Worm (Caenorhabditis elegans) whole organism, late embryonic: ENCODE data around the gene spp-30.

Experiments
- C38D4.7 ChIP-seq: fragments of 200-800 bp; sonication (Bioruptor generic); optimal IDR thresholded peaks from 2 replicates; lab custom pipeline; 2018; ENCODE audit warnings: mild to moderate bottlenecking, missing genetic modification characterization, moderate library complexity, missing compliant biosample characterization
- K02D7.2 ChIP-seq: sonication (generic microtip); optimal IDR thresholded peaks from 2 replicates; lab custom pipeline; 2017; ENCODE audit warnings: mild to moderate bottlenecking, missing genetic modification characterization, missing compliant biosample characterization
- T23F11.4 ChIP-seq: fragments of 200-800 bp; sonication (Bioruptor generic); optimal IDR thresholded peaks from 2 replicates; lab custom pipeline; 2018; ENCODE audit warnings: mild to moderate bottlenecking, missing genetic modification characterization, missing compliant biosample characterization
- Y22D7AL.16 ChIP-seq: sonication (generic microtip); optimal IDR thresholded peaks from 2 replicates; lab custom pipeline; 2016; ENCODE audit warnings: missing genetic modification characterization, missing compliant biosample characterization
- ceh-14 ChIP-seq: sonication (generic microtip); optimal IDR thresholded peaks from 2 replicates; lab custom pipeline; 2016; ENCODE audit warnings: missing genotype, missing genetic modification characterization, missing compliant biosample characterization
- ceh-18 ChIP-seq: sonication (generic microtip); optimal IDR thresholded peaks from 2 replicates; lab custom pipeline; 2016; ENCODE audit warnings: missing genetic modification characterization, missing compliant biosample characterization
- ceh-19 ChIP-seq: fragments of 200-800 bp; sonication (Bioruptor generic); optimal IDR thresholded peaks from 2 replicates; lab custom pipeline; 2018; ENCODE audit warnings: mild to moderate bottlenecking, missing genetic modification characterization, missing compliant biosample characterization
- ceh-2 ChIP-seq: sonication (generic microtip); optimal IDR thresholded peaks from 2 replicates; lab custom pipeline; 2016; ENCODE audit warnings: missing genotype, missing genetic modification characterization, missing compliant biosample characterization
- ceh-22 ChIP-seq: sonication (generic microtip); optimal IDR thresholded peaks from 2 replicates; lab custom pipeline; 2017; ENCODE audit warnings: missing biosample characterization, missing genetic modification characterization
- ceh-24 ChIP-seq: sonication (generic microtip); optimal IDR thresholded peaks from 2 replicates; lab custom pipeline; 2016; ENCODE audit warnings: mild to moderate bottlenecking, missing genetic modification characterization, missing compliant biosample characterization
- ceh-31 ChIP-seq: sonication (generic microtip); optimal IDR thresholded peaks from 2 replicates; lab custom pipeline; 2016; ENCODE audit warnings: missing genetic modification characterization, missing compliant biosample characterization
- ceh-48 ChIP-seq: sonication (generic microtip); optimal IDR thresholded peaks from 2 replicates; lab custom pipeline; 2016; ENCODE audit warnings: missing genetic modification characterization, inconsistent platforms, missing compliant biosample characterization
- ceh-9 ChIP-seq: sonication (generic microtip); optimal IDR thresholded peaks from 2 replicates; lab custom pipeline; 2016; ENCODE audit warnings: mild to moderate bottlenecking, missing genetic modification characterization, inconsistent platforms, missing compliant biosample characterization
- dmd-4 ChIP-seq: sonication (generic microtip); optimal IDR thresholded peaks from 2 replicates; lab custom pipeline; 2016; ENCODE audit warnings: borderline replicate concordance, missing genetic modification characterization, missing compliant biosample characterization
- dve-1 ChIP-seq: sonication (generic microtip); optimal IDR thresholded peaks from 2 replicates; lab custom pipeline; 2017; ENCODE audit warnings: antibody characterized with exemption, mild to moderate bottlenecking, missing genetic modification characterization, missing compliant biosample characterization
- elt-4 ChIP-seq: sonication (generic microtip); optimal IDR thresholded peaks from 2 replicates; lab custom pipeline; 2016; ENCODE audit warnings: missing genetic modification characterization, missing compliant biosample characterization
- ets-4 ChIP-seq: sonication (generic microtip); optimal IDR thresholded peaks from 2 replicates; lab custom pipeline; 2016; ENCODE audit warnings: missing genetic modification characterization, missing compliant biosample characterization
- eyg-1 ChIP-seq: sonication (generic microtip); optimal IDR thresholded peaks from 2 replicates; lab custom pipeline; 2016; ENCODE audit warnings: missing genotype, missing genetic modification characterization, missing compliant biosample characterization
- fkh-6 ChIP-seq: sonication (generic microtip); optimal IDR thresholded peaks from 2 replicates; lab custom pipeline; 2016; ENCODE audit warnings: missing genetic modification characterization, missing compliant biosample characterization
- gmeb-2 ChIP-seq: sonication (generic microtip); optimal IDR thresholded peaks from 2 replicates; lab custom pipeline; 2016; ENCODE audit warnings: missing genetic modification characterization, inconsistent platforms, missing compliant biosample characterization
- hlh-13 ChIP-seq: fragments of 200-800 bp; sonication (Bioruptor generic); optimal IDR thresholded peaks from 2 replicates; lab custom pipeline; 2018; ENCODE audit warnings: mild to moderate bottlenecking, missing genetic modification characterization, missing compliant biosample characterization
- hlh-15 ChIP-seq: sonication (generic microtip); optimal IDR thresholded peaks from 2 replicates; lab custom pipeline; 2016; ENCODE audit warnings: missing genetic modification characterization, missing compliant biosample characterization
- lim-6 ChIP-seq: sonication (generic microtip); optimal IDR thresholded peaks from 2 replicates; lab custom pipeline; 2016; ENCODE audit warnings: missing genetic modification characterization, missing compliant biosample characterization
- madf-2 ChIP-seq: sonication (generic microtip); optimal IDR thresholded peaks from 2 replicates; lab custom pipeline; 2017; ENCODE audit warnings: missing genetic modification characterization, missing compliant biosample characterization
- mec-3 ChIP-seq: sonication (generic microtip); optimal IDR thresholded peaks from 2 replicates; lab custom pipeline; 2016; ENCODE audit warnings: borderline replicate concordance, missing genetic modification characterization, missing compliant biosample characterization
- nhr-11 ChIP-seq: fragments of 150-350 bp; optimal IDR thresholded peaks from 2 replicates; lab custom pipeline; 2014; ENCODE audit warnings: missing biosample characterization, missing genetic modification characterization
- nhr-232 ChIP-seq: sonication (generic microtip); optimal IDR thresholded peaks from 2 replicates; lab custom pipeline; 2016; ENCODE audit warnings: missing genetic modification characterization, missing compliant biosample characterization
- odd-2 ChIP-seq: sonication (generic microtip); optimal IDR thresholded peaks from 2 replicates; lab custom pipeline; 2017; ENCODE audit warnings: antibody characterized with exemption, mild to moderate bottlenecking, missing genetic modification characterization, missing compliant biosample characterization
- pax-1 ChIP-seq: fragments of 150-350 bp; optimal IDR thresholded peaks from 2 replicates; lab custom pipeline; 2014; ENCODE audit warnings: missing biosample characterization, missing genetic modification characterization
- pqm-1 ChIP-seq: sonication (generic microtip); optimal IDR thresholded peaks from 2 replicates; lab custom pipeline; 2016; ENCODE audit warnings: missing genetic modification characterization, missing compliant biosample characterization
- pros-1 ChIP-seq: fragments of 150-350 bp; optimal IDR thresholded peaks from 2 replicates; lab custom pipeline; 2014; ENCODE audit warnings: missing biosample characterization, missing genetic modification reagents, missing genetic modification characterization
- rnt-1 ChIP-seq: sonication (generic microtip); optimal IDR thresholded peaks from 2 replicates; lab custom pipeline; 2016; ENCODE audit warnings: missing genetic modification characterization, missing compliant biosample characterization
- sox-2 ChIP-seq: fragments of 200-800 bp; sonication (Bioruptor generic); IDR thresholded peaks from 2 replicates; pipeline ENCODE4 v1.3.6; 2022; ENCODE audit warnings: missing genetic modification reagents, missing genetic modification characterization, missing compliant biosample characterization
- sox-4 ChIP-seq: sonication (generic microtip); optimal IDR thresholded peaks from 2 replicates; lab custom pipeline; 2017; ENCODE audit warnings: mild to moderate bottlenecking, missing genetic modification characterization, inconsistent platforms, missing compliant biosample characterization
- syd-9 ChIP-seq: sonication (generic microtip); optimal IDR thresholded peaks from 2 replicates; lab custom pipeline; 2016; ENCODE audit warnings: mild to moderate bottlenecking, missing genetic modification characterization, moderate library complexity, missing compliant biosample characterization
- tbx-2 ChIP-seq: sonication (generic microtip); optimal IDR thresholded peaks from 2 replicates; lab custom pipeline; 2016; ENCODE audit warnings: missing genetic modification characterization, missing compliant biosample characterization
- tbx-7 ChIP-seq: sonication (generic microtip); optimal IDR thresholded peaks from 2 replicates; lab custom pipeline; 2016; ENCODE audit warnings: missing genotype, missing genetic modification characterization, missing compliant biosample characterization
- ttx-3 ChIP-seq: sonication (generic microtip); optimal IDR thresholded peaks from 2 replicates; lab custom pipeline; 2016; ENCODE audit warnings: missing genetic modification reagents, missing genetic modification characterization, missing compliant biosample characterization
- unc-3 ChIP-seq, 2 experiments: fragments of 200-800 bp in 1 of 2; sonication (Bioruptor generic) in 1 of 2; sonication (generic microtip) in 1 of 2; conservative IDR thresholded peaks in 1 of 2; optimal IDR thresholded peaks in 1 of 2; 2 replicates each; pipeline versions ENCODE4 v1.3.6 to Lab custom; 2016 to 2022; ENCODE audit warnings: missing compliant biosample characterization in 2 of 2, missing genetic modification characterization in 2 of 2, missing genetic modification reagents in 1 of 2
- unc-55 ChIP-seq: sonication (generic microtip); optimal IDR thresholded peaks from 2 replicates; lab custom pipeline; 2017; ENCODE audit warnings: missing biosample characterization, missing genetic modification reagents, missing genetic modification characterization
- unc-86 ChIP-seq: sonication (generic microtip); optimal IDR thresholded peaks from 2 replicates; lab custom pipeline; 2016; ENCODE audit warnings: missing genetic modification characterization, missing compliant biosample characterization
- zip-5 ChIP-seq: sonication (generic microtip); optimal IDR thresholded peaks from 2 replicates; lab custom pipeline; 2016; ENCODE audit warnings: missing genetic modification characterization, missing compliant biosample characterization
- ztf-16 ChIP-seq: sonication (generic microtip); optimal IDR thresholded peaks from 2 replicates; lab custom pipeline; 2017; ENCODE audit warnings: missing genetic modification characterization, missing compliant biosample characterization

The spp-30 gene

ce11 chrX:11605766-11606490, 22.6 kb downstream of the spp-30 start (continued):
- TF ChIP-seq T23F11.4 (GFP tag; lab: Kevin White, UChicago), result peak; percentile 99
- no peak; the same call in 1 of the 2 replicates for TF ChIP-seq unc-3 (GFP tag; conservative IDR thresholded peaks at IDR 0.05; lab: Robert Waterston, UW)
- peak; percentile 99 for TF ChIP-seq unc-3 (tag; optimal IDR thresholded peaks at IDR 0.05; lab: Kevin White, UChicago)
- peak; percentile 75 for TF ChIP-seq gmeb-2 (tag; lab: Kevin White, UChicago)
- TF ChIP-seq mec-3, result peak; percentile 23
- TF ChIP-seq madf-2, result peak; percentile 94
- peak; percentile 96 for TF ChIP-seq K02D7.2 (tag; lab: Kevin White, UChicago)
- TF ChIP-seq pax-1 (tag; lab: Kevin White, UChicago), result peak; percentile 94
- TF ChIP-seq syd-9 (tag; lab: Kevin White, UChicago), result peak; percentile 97
- TF ChIP-seq ttx-3 (tag; lab: Kevin White, UChicago), result peak; percentile 93
- peak; percentile 99 for TF ChIP-seq nhr-11 (tag; lab: Kevin White, UChicago)
- TF ChIP-seq tbx-7 (tag; lab: Kevin White, UChicago), result peak; percentile 76
- peak; percentile 82 for TF ChIP-seq hlh-15 (tag; lab: Kevin White, UChicago)
- peak; percentile 99 for TF ChIP-seq ceh-14 (tag; lab: Kevin White, UChicago)
- TF ChIP-seq elt-4 (tag; lab: Kevin White, UChicago), result no peak
- peak; percentile 93 for TF ChIP-seq ceh-2 (tag; lab: Kevin White, UChicago)
- TF ChIP-seq unc-55, result no peak
- peak; percentile 49 for TF ChIP-seq fkh-6
- peak; percentile 89 for TF ChIP-seq odd-2
- TF ChIP-seq ceh-19 (GFP tag; lab: Kevin White, UChicago), result peak; percentile 97
- peak; percentile 86 for TF ChIP-seq dmd-4 (tag; lab: Kevin White, UChicago)
- TF ChIP-seq ceh-9 (tag; lab: Kevin White, UChicago), result no peak
- TF ChIP-seq ceh-18 (tag; lab: Kevin White, UChicago), result peak; percentile 100
- peak; percentile 99 for TF ChIP-seq tbx-2 (tag; lab: Kevin White, UChicago)
- peak; percentile 92 for TF ChIP-seq sox-4 (tag; lab: Kevin White, UChicago)
- TF ChIP-seq ceh-48 (tag; lab: Kevin White, UChicago), result peak; percentile 78
- peak; percentile 92 for TF ChIP-seq C38D4.7 (GFP tag; lab: Kevin White, UChicago)
- TF ChIP-seq ceh-24 (tag; lab: Kevin White, UChicago), result peak; percentile 98
- TF ChIP-seq eyg-1 (tag; lab: Kevin White, UChicago), result peak; percentile 92
- TF ChIP-seq zip-5, result peak; percentile 58
- TF ChIP-seq ets-4 (tag; lab: Kevin White, UChicago), result peak; percentile 91
- peak; percentile 97 for TF ChIP-seq Y22D7AL.16 (tag; lab: Kevin White, UChicago)
- peak; percentile 68 for TF ChIP-seq dve-1 (tag; lab: Kevin White, UChicago)
- TF ChIP-seq unc-86, result peak; percentile 99
- TF ChIP-seq ceh-31, result peak; percentile 96
- peak; percentile 99 for TF ChIP-seq ztf-16 (tag; lab: Kevin White, UChicago)
- peak; percentile 5 for TF ChIP-seq hlh-13 (GFP tag; lab: Kevin White, UChicago)
- TF ChIP-seq nhr-232, result peak; percentile 40
- TF ChIP-seq rnt-1 (tag; lab: Kevin White, UChicago), result peak; percentile 100
- peak; percentile 94 for TF ChIP-seq pqm-1 (tag; lab: Kevin White, UChicago)
- peak; percentile 77 for TF ChIP-seq pros-1 (tag; lab: Kevin White, UChicago)
- peak; percentile 91 for TF ChIP-seq sox-2 (GFP tag; lab: Robert Waterston, UW)
- TF ChIP-seq lim-6, result peak; percentile 60
- TF ChIP-seq ceh-22 (tag; lab: Kevin White, UChicago), result peak; percentile 87
- TF ChIP-seq, all 69 proteins: peak for 64
